Fruit fly (Drosophila melanogaster) whole organism, embryonic: ENCODE data around the gene CG4593.

Experiments
- Atf3 ChIP-seq: fragments of 200-800 bp; sonication (Bioruptor generic); optimal IDR thresholded peaks from 3 replicates; lab custom pipeline; 2016; ENCODE audit warnings: missing biosample characterization, missing genetic modification characterization
- Bgb ChIP-seq: fragments of 200-800 bp; sonication (Bioruptor generic); IDR thresholded peaks from 2 replicates; pipeline ENCODE4 v1.3.6; 2022; ENCODE audit warnings: missing biosample characterization, missing genetic modification characterization; ENCODE audit not compliant: partially characterized antibody
- Blimp-1 ChIP-seq: fragments of 200-800 bp; sonication (Bioruptor generic); optimal IDR thresholded peaks from 3 replicates; lab custom pipeline; 2018; ENCODE audit warnings: missing biosample characterization, missing genetic modification characterization, mild to moderate bottlenecking, moderate library complexity, missing genetic modification reagents
- CG10209 ChIP-seq: fragments of 200-800 bp; sonication (Bioruptor generic); optimal IDR thresholded peaks from 3 replicates; lab custom pipeline; 2017; ENCODE audit warnings: missing biosample characterization, mild to moderate bottlenecking, missing genetic modification characterization, missing genetic modification reagents
- CG11560 ChIP-seq: fragments of 200-800 bp; sonication (Bioruptor generic); IDR thresholded peaks from 3 replicates; pipeline ENCODE4 v1.3.6; 2022; ENCODE audit warnings: missing biosample characterization, missing genetic modification characterization
- CG11696 ChIP-seq: fragments of 200-800 bp; sonication (Bioruptor generic); IDR thresholded peaks from 2 replicates; pipeline ENCODE4 v1.3.6; 2022; ENCODE audit warnings: missing biosample characterization, missing genetic modification characterization
- CG11723 ChIP-seq: fragments of 200-800 bp; sonication (Bioruptor generic); optimal IDR thresholded peaks from 2 replicates; lab custom pipeline; 2017; ENCODE audit warnings: missing biosample characterization, mild to moderate bottlenecking, missing genetic modification characterization
- CG12299 ChIP-seq: fragments of 200-800 bp; sonication (Bioruptor generic); optimal IDR thresholded peaks from 2 replicates; lab custom pipeline; 2018; ENCODE audit warnings: missing biosample characterization, mild to moderate bottlenecking, missing genetic modification characterization
- CG12769 ChIP-seq: fragments of 200-800 bp; sonication (Bioruptor generic); optimal IDR thresholded peaks from 2 replicates; lab custom pipeline; 2019; ENCODE audit warnings: missing biosample characterization, mild to moderate bottlenecking, missing genetic modification characterization, moderate library complexity
- CG12942 ChIP-seq: fragments of 200-800 bp; sonication (Bioruptor generic); optimal IDR thresholded peaks from 3 replicates; lab custom pipeline; 2016; ENCODE audit warnings: missing biosample characterization, missing genetic modification characterization
- CG13775 ChIP-seq: fragments of 200-800 bp; sonication (Bioruptor generic); optimal IDR thresholded peaks from 3 replicates; lab custom pipeline; 2017; ENCODE audit warnings: missing biosample characterization, mild to moderate bottlenecking, missing genetic modification characterization
- CG17328 ChIP-seq: fragments of 200-800 bp; sonication (Bioruptor generic); IDR thresholded peaks from 2 replicates; pipeline ENCODE4 v1.3.6; 2022; ENCODE audit warnings: missing biosample characterization, missing genetic modification characterization
- CG17359 ChIP-seq: fragments of 200-800 bp; sonication (Bioruptor generic); optimal IDR thresholded peaks from 3 replicates; lab custom pipeline; 2018; ENCODE audit warnings: missing biosample characterization, mild to moderate bottlenecking, missing genetic modification characterization, moderate library complexity
- CG17912 ChIP-seq: fragments of 200-800 bp; sonication (Bioruptor generic); optimal IDR thresholded peaks from 2 replicates; lab custom pipeline; 2018; ENCODE audit warnings: missing biosample characterization, mild to moderate bottlenecking, missing genetic modification characterization
- CG2889 ChIP-seq: fragments of 200-800 bp; sonication (Bioruptor generic); IDR thresholded peaks from 3 replicates; pipeline ENCODE4 v1.3.6; 2022; ENCODE audit warnings: missing biosample characterization, missing genetic modification characterization
- CG31224 ChIP-seq: fragments of 200-800 bp; sonication (Bioruptor generic); IDR thresholded peaks from 2 replicates; pipeline ENCODE4 v1.3.6; 2022; ENCODE audit warnings: missing biosample characterization, missing genetic modification characterization
- CG3838 ChIP-seq: fragments of 200-800 bp; sonication (Bioruptor generic); optimal IDR thresholded peaks from 3 replicates; lab custom pipeline; 2016; ENCODE audit warnings: missing biosample characterization, missing genetic modification characterization
- CG4360 ChIP-seq: fragments of 200-800 bp; sonication (Bioruptor generic); IDR thresholded peaks from 2 replicates; pipeline ENCODE4 v1.3.6; 2022; ENCODE audit warnings: missing biosample characterization, missing genetic modification characterization
- CG5245 ChIP-seq: fragments of 200-800 bp; sonication (Bioruptor generic); optimal IDR thresholded peaks from 3 replicates; lab custom pipeline; 2016; ENCODE audit warnings: missing biosample characterization, missing genetic modification characterization
- CG6791 ChIP-seq: fragments of 200-800 bp; sonication (Bioruptor generic); IDR thresholded peaks from 3 replicates; pipeline ENCODE4 v1.3.6; 2022; ENCODE audit warnings: missing biosample characterization, missing genetic modification characterization; ENCODE audit not compliant: partially characterized antibody
- CG8089 ChIP-seq: fragments of 200-800 bp; sonication (Bioruptor generic); optimal IDR thresholded peaks from 3 replicates; lab custom pipeline; 2016; ENCODE audit warnings: missing biosample characterization, missing genetic modification characterization
- CG8924 ChIP-seq: fragments of 200-800 bp; optimal IDR thresholded peaks from 3 replicates; lab custom pipeline; 2019; ENCODE audit warnings: missing biosample characterization, mild to moderate bottlenecking, missing genetic modification characterization, moderate library complexity
- CG8944 ChIP-seq: fragments of 200-800 bp; sonication (Bioruptor generic); optimal IDR thresholded peaks from 3 replicates; lab custom pipeline; 2016; ENCODE audit warnings: missing biosample characterization, missing genetic modification characterization
- CG9727 ChIP-seq: fragments of 200-800 bp; sonication (Bioruptor generic); optimal IDR thresholded peaks from 3 replicates; lab custom pipeline; 2017; ENCODE audit warnings: missing biosample characterization, mild to moderate bottlenecking, missing genetic modification characterization
- CG9797 ChIP-seq: fragments of 200-800 bp; sonication (Bioruptor generic); optimal IDR thresholded peaks from 3 replicates; lab custom pipeline; 2018; ENCODE audit warnings: missing biosample characterization, mild to moderate bottlenecking, missing genetic modification characterization
- Dll ChIP-seq: fragments of 200-800 bp; sonication (Bioruptor generic); IDR thresholded peaks from 4 replicates; pipeline ENCODE4 v1.3.6; 2022; ENCODE audit warnings: missing biosample characterization, missing genetic modification characterization; ENCODE audit not compliant: partially characterized antibody
- Ets97D ChIP-seq: fragments of 200-800 bp; sonication (Bioruptor generic); optimal IDR thresholded peaks from 3 replicates; lab custom pipeline; 2016; ENCODE audit warnings: missing biosample characterization, missing genetic modification characterization
- Gsc ChIP-seq: fragments of 200-800 bp; sonication (Bioruptor generic); IDR thresholded peaks from 2 replicates; pipeline ENCODE4 v1.3.6; 2022; ENCODE audit warnings: missing biosample characterization, missing genetic modification characterization
- HLH3B ChIP-seq: fragments of 200-800 bp; sonication (Bioruptor generic); IDR thresholded peaks from 2 replicates; pipeline ENCODE4 v1.3.6; 2022; ENCODE audit warnings: missing biosample characterization, missing genetic modification characterization
- Hey ChIP-seq: fragments of 200-800 bp; sonication (Bioruptor generic); optimal IDR thresholded peaks from 3 replicates; lab custom pipeline; 2018; ENCODE audit warnings: missing biosample characterization, mild to moderate bottlenecking, missing genetic modification characterization
- Hmx ChIP-seq: fragments of 200-800 bp; sonication (Bioruptor generic); optimal IDR thresholded peaks from 2 replicates; lab custom pipeline; 2016; ENCODE audit warnings: missing biosample characterization, missing genetic modification characterization
- NFAT ChIP-seq: fragments of 200-800 bp; sonication (Bioruptor generic); IDR thresholded peaks from 2 replicates; pipeline ENCODE4 v1.3.6; 2022; ENCODE audit warnings: missing biosample characterization, missing genetic modification characterization
- Opbp ChIP-seq: fragments of 200-800 bp; sonication (Bioruptor generic); IDR thresholded peaks from 3 replicates; pipeline ENCODE4 v1.3.6; 2022; ENCODE audit warnings: missing biosample characterization, missing genetic modification characterization; ENCODE audit not compliant: partially characterized antibody
- Ptx1 ChIP-seq: fragments of 200-800 bp; sonication (Bioruptor generic); IDR thresholded peaks from 2 replicates; pipeline ENCODE4 v1.3.6; 2022; ENCODE audit warnings: missing biosample characterization, missing genetic modification characterization
- Scr ChIP-seq: fragments of 200-800 bp; sonication (Bioruptor generic); IDR thresholded peaks from 2 replicates; pipeline ENCODE4 v1.3.6; 2022; ENCODE audit warnings: missing biosample characterization, missing genetic modification characterization; ENCODE audit not compliant: partially characterized antibody
- Stat92E ChIP-seq, 3 experiments: fragments of >200 bp in 2 of 3; fragments of 200-800 bp in 1 of 3; sonication (Bioruptor generic) in 1 of 3; optimal IDR thresholded peaks; 2 replicates each; lab custom pipeline; 2017 to 2019; ENCODE audit warnings: missing biosample characterization in 3 of 3, missing genetic modification characterization in 3 of 3, mild to moderate bottlenecking in 1 of 3, moderate library complexity in 1 of 3
- Tbp ChIP-seq: fragments of >200 bp; optimal IDR thresholded peaks from 2 replicates; lab custom pipeline; 2018; ENCODE audit warnings: missing biosample characterization, missing genetic modification characterization
- bab2 ChIP-seq: fragments of 200-800 bp; sonication (Bioruptor generic); optimal IDR thresholded peaks from 2 replicates; lab custom pipeline; 2016; ENCODE audit warnings: missing biosample characterization, missing genetic modification characterization
- caup ChIP-seq: fragments of 200-800 bp; sonication (Bioruptor generic); optimal IDR thresholded peaks from 3 replicates; lab custom pipeline; 2017; ENCODE audit warnings: missing biosample characterization, mild to moderate bottlenecking, missing genetic modification characterization, moderate library complexity; ENCODE audit not compliant: severe bottlenecking
- crc ChIP-seq: fragments of 200-800 bp; sonication (Bioruptor generic); optimal IDR thresholded peaks from 2 replicates; lab custom pipeline; 2016; ENCODE audit warnings: missing biosample characterization, missing genetic modification characterization
- crp ChIP-seq, 2 experiments: fragments of 200-800 bp; sonication (Bioruptor generic); optimal IDR thresholded peaks; 2 replicates in 1 of 2; 3 replicates in 1 of 2; lab custom pipeline; 2017; ENCODE audit warnings: missing biosample characterization in 2 of 2, missing genetic modification characterization in 2 of 2, mild to moderate bottlenecking in 1 of 2, moderate library complexity in 1 of 2
- dm ChIP-seq: fragments of 200-800 bp; sonication (Bioruptor generic); optimal IDR thresholded peaks from 3 replicates; lab custom pipeline; 2016; ENCODE audit warnings: missing biosample characterization, missing genetic modification characterization
- dmrt99B ChIP-seq: fragments of 200-800 bp; sonication (Bioruptor generic); optimal IDR thresholded peaks from 2 replicates; lab custom pipeline; 2018; ENCODE audit warnings: missing biosample characterization, mild to moderate bottlenecking, missing genetic modification characterization, moderate library complexity
- en ChIP-seq: fragments of 200-800 bp; sonication (Bioruptor generic); optimal IDR thresholded peaks from 2 replicates; lab custom pipeline; 2016; ENCODE audit warnings: missing biosample characterization, missing genetic modification characterization
- inv ChIP-seq: fragments of 200-800 bp; sonication (Bioruptor generic); IDR thresholded peaks from 2 replicates; pipeline ENCODE4 v1.3.6; 2022; ENCODE audit warnings: missing biosample characterization, missing genetic modification characterization; ENCODE audit not compliant: partially characterized antibody
- pb ChIP-seq: fragments of 200-800 bp; sonication (Bioruptor generic); optimal IDR thresholded peaks from 3 replicates; lab custom pipeline; 2016; ENCODE audit warnings: missing biosample characterization, missing genetic modification characterization
- pita ChIP-seq: fragments of 200-800 bp; sonication (Bioruptor generic); optimal IDR thresholded peaks from 2 replicates; lab custom pipeline; 2017; ENCODE audit warnings: missing biosample characterization, mild to moderate bottlenecking, missing genetic modification characterization
- tap ChIP-seq: fragments of 200-800 bp; optimal IDR thresholded peaks from 3 replicates; lab custom pipeline; 2019; ENCODE audit warnings: missing biosample characterization, mild to moderate bottlenecking, missing genetic modification characterization, moderate library complexity
- trh ChIP-seq: fragments of 200-800 bp; sonication (Bioruptor generic); optimal IDR thresholded peaks from 2 replicates; lab custom pipeline; 2016; ENCODE audit warnings: missing biosample characterization, missing genetic modification characterization
- ttk ChIP-seq: fragments of 200-800 bp; sonication (Bioruptor generic); IDR thresholded peaks from 2 replicates; pipeline ENCODE4 v2.1.2; 2022; ENCODE audit warnings: missing biosample characterization, missing genetic modification characterization

CG4593 gene

dm6 chrX:7014931-7015428 lies 1.3 kb downstream of the CG4593 start (continued):
- TF ChIP-seq pita (GFP tag; lab: Kevin White, UChicago) (peak; percentile 18), Stat92E (GFP tag; optimal IDR thresholded peaks at IDR 0.05; lab: Kevin White, UChicago) (no peak), Gsc (no peak), Atf3 (GFP tag; lab: Kevin White, UChicago) (no peak), CG5245 (GFP tag; lab: Kevin White, UChicago) (no peak), tap (no peak), CG31224 (no peak), crc (GFP tag; lab: Kevin White, UChicago) (peak; percentile 43), CG11696 (GFP tag; lab: Robert Waterston, UW) (no peak), Tbp (no peak), Blimp-1 (GFP tag; lab: Kevin White, UChicago) (peak; percentile 31), CG12769 (peak; percentile 58), Bgb (GFP tag; lab: Robert Waterston, UW) (peak; percentile 85), HLH3B (GFP tag; lab: Robert Waterston, UW) (peak; percentile 38; the same call in 1 of the 2 replicates), CG11560 (peak; percentile 91), CG4360 (GFP tag; lab: Robert Waterston, UW) (no peak), inv (GFP tag; lab: Robert Waterston, UW) (no peak), CG17359 (peak; percentile 34), CG17912 (peak; percentile 21), bab2 (peak; percentile 67), Ptx1 (GFP tag; lab: Robert Waterston, UW) (peak; percentile 57), CG12299 (tag; lab: Kevin White, UChicago) (peak; percentile 15), CG9797 (no peak), Scr (GFP tag; lab: Robert Waterston, UW) (peak; percentile 67), Hmx (GFP tag; lab: Kevin White, UChicago) (no peak), CG17328 (GFP tag; lab: Robert Waterston, UW) (no peak), CG8944 (GFP tag; lab: Kevin White, UChicago) (no peak), CG9727 (GFP tag; lab: Kevin White, UChicago) (peak; percentile 25), CG8924 (tag; lab: Kevin White, UChicago) (peak; percentile 16), crp (GFP tag; optimal IDR thresholded peaks at IDR 0.05; lab: Kevin White, UChicago) (no peak), Dll (peak; percentile 71), CG12942 (GFP tag; lab: Kevin White, UChicago) (no peak), ttk (GFP tag; lab: Robert Waterston, UW) (no peak), caup (GFP tag; lab: Kevin White, UChicago) (peak; percentile 32), CG11723 (no peak), CG3838 (no peak), trh (GFP tag; lab: Kevin White, UChicago) (peak; percentile 29), Ets97D (peak; percentile 75), CG10209 (GFP tag; lab: Kevin White, UChicago) (peak; percentile 14), CG13775 (peak; percentile 11), en (GFP tag; lab: Kevin White, UChicago) (peak; percentile 44), CG2889 (no peak), Opbp (GFP tag; lab: Robert Waterston, UW) (peak; percentile 68; the same call in 2 of the 3 replicates), Hey (no peak), dm (no peak), dmrt99B (tag; lab: Kevin White, UChicago) (peak; percentile 61), CG6791 (GFP tag; lab: Robert Waterston, UW) (peak; percentile 69), CG8089 (no peak), NFAT (GFP tag; lab: Robert Waterston, UW) (peak; percentile 58; the same call in 1 of the 2 replicates), pb (no peak)
